Worm (Caenorhabditis elegans): ENCODE results near the gene K10B4.3.

The K10B4.3 gene

ce11 chrII:152283-152682 lies 31.3 kb upstream of the K10B4.3 start, which contains the start of gene T25D3.3:
T25D3.3 (plus strand) TSS chrII:152583.
- no peak for TF ChIP-seq ceh-16 (tag; optimal IDR thresholded peaks at IDR 0.05)
- TF ChIP-seq nhr-77 (tag; optimal IDR thresholded peaks at IDR 0.05), result no peak
- no peak for TF ChIP-seq unc-39 (tag; optimal IDR thresholded peaks at IDR 0.05)
- TF ChIP-seq ztf-11 (tag; optimal IDR thresholded peaks at IDR 0.05), result no peak
- TF ChIP-seq unc-62 (GFP tag; optimal IDR thresholded peaks at IDR 0.05), result no peak
- no peak for TF ChIP-seq nhr-6 (tag; optimal IDR thresholded peaks at IDR 0.05)

- TF ChIP-seq nhr-23 (tag; optimal IDR thresholded peaks at IDR 0.05) (no peak), aly-2 (tag; optimal IDR thresholded peaks at IDR 0.05) (no peak), nhr-12 (tag; optimal IDR thresholded peaks at IDR 0.05) (no peak), nhr-21 (tag; optimal IDR thresholded peaks at IDR 0.05) (no peak), Y55F3AM.14 (GFP tag; optimal IDR thresholded peaks at IDR 0.05) (no peak), mdl-1 (tag; optimal IDR thresholded peaks at IDR 0.05) (no peak), dmd-4 (tag; optimal IDR thresholded peaks at IDR 0.05) (no peak), nhr-6 (tag; optimal IDR thresholded peaks at IDR 0.05) (no peak), skn-1 (tag; optimal IDR thresholded peaks at IDR 0.05) (no peak), crh-2 (tag; optimal IDR thresholded peaks at IDR 0.05) (no peak), elt-3 (tag; optimal IDR thresholded peaks at IDR 0.05) (no peak), sma-3 (GFP tag; optimal IDR thresholded peaks at IDR 0.05) (no peak)
Measured at ce11 chrII:151495-151894, 30.5 kb upstream of the K10B4.3 start.

ce11 chrII:146933-147332 lies 25.9 kb upstream of the K10B4.3 start, which contains the start of gene T25D3.4:
T25D3.4 (plus strand) TSS chrII:147233.
- TF ChIP-seq sem-4 (tag; optimal IDR thresholded peaks at IDR 0.05) (no peak), nhr-6 (tag; optimal IDR thresholded peaks at IDR 0.05) (no peak), nhr-77 (tag; optimal IDR thresholded peaks at IDR 0.05) (no peak), unc-55 (GFP tag; optimal IDR thresholded peaks at IDR 0.05) (peak; percentile 14), zag-1 (tag; optimal IDR thresholded peaks at IDR 0.05) (no peak)

ce11 chrII:135166-135565 lies 14.1 kb upstream of the K10B4.3 start, which contains the start of gene K10B4.1:
K10B4.1 (plus strand) TSS chrII:135466.
- TF ChIP-seq unc-39 (tag; optimal IDR thresholded peaks at IDR 0.05) (no peak), sma-9 (GFP tag; optimal IDR thresholded peaks at IDR 0.05) (no peak), sma-9 (tag; optimal IDR thresholded peaks at IDR 0.05) (no peak), lsy-2 (tag; optimal IDR thresholded peaks at IDR 0.05) (no peak)

ce11 chrII:133548-134275 lies 12.7 kb upstream of the K10B4.3 start, which contains the start of gene cwn-1:
cwn-1 (minus strand) TSS chrII:133598.
- TF ChIP-seq ceh-82 (tag; optimal IDR thresholded peaks at IDR 0.05), result no peak
- TF ChIP-seq nhr-77 (tag; optimal IDR thresholded peaks at IDR 0.05), result no peak
- no peak for TF ChIP-seq nhr-23 (tag; optimal IDR thresholded peaks at IDR 0.05)
- no peak for TF ChIP-seq ZK546.5 (tag; optimal IDR thresholded peaks at IDR 0.05)
- TF ChIP-seq ama-1 (optimal IDR thresholded peaks at IDR 0.05), result no peak
- no peak for TF ChIP-seq elt-1 (tag; optimal IDR thresholded peaks at IDR 0.05)
- TF ChIP-seq egl-27 (tag; optimal IDR thresholded peaks at IDR 0.05), result no peak
- TF ChIP-seq blmp-1 (tag; optimal IDR thresholded peaks at IDR 0.05; ENCODE audit: insufficient read depth), result no peak
- no peak for TF ChIP-seq zag-1 (tag; optimal IDR thresholded peaks at IDR 0.05)
- TF ChIP-seq ztf-4 (tag; optimal IDR thresholded peaks at IDR 0.05), result no peak
- TF ChIP-seq lin-39 (tag; optimal IDR thresholded peaks at IDR 0.05), result no peak
- no peak for TF ChIP-seq nhr-25 (tag; optimal IDR thresholded peaks at IDR 0.05)
- TF ChIP-seq alr-1 (tag; optimal IDR thresholded peaks at IDR 0.05), result no peak
- TF ChIP-seq lsy-2 (tag; optimal IDR thresholded peaks at IDR 0.05), result no peak
- TF ChIP-seq ceh-16 (tag; optimal IDR thresholded peaks at IDR 0.05), result no peak
- no peak for TF ChIP-seq nhr-6 (tag; optimal IDR thresholded peaks at IDR 0.05)
- TF ChIP-seq aly-2 (tag; optimal IDR thresholded peaks at IDR 0.05), result no peak
- no peak for TF ChIP-seq unc-55 (GFP tag; optimal IDR thresholded peaks at IDR 0.05)
- no peak for TF ChIP-seq F13H6.1 (tag; optimal IDR thresholded peaks at IDR 0.05)
- no peak for TF ChIP-seq lin-11 (tag; optimal IDR thresholded peaks at IDR 0.05)
